Fruit fly (Drosophila melanogaster): ENCODE measurements around the gene Zasp67.

DNA sequence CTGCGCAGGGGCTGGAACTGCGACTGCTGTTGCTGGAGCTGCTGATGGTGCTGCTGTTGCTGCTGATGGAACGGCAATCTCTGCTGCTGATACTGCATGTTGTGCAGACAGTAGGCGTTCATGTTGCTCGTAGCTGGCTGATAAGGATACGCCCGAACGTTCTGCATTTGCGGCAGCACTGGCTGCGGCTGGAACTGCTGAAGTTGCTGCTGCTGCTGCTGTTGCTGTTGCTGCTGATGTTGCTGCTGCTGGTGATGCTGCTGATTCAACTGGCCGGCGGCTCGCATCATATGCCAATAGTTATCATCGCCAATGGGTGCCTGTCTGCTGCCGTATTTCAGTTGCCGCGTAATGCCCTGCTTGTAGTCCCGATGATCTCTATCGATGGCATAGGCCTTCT, 43.2 kb upstream of the Zasp67 start:
- TF ChIP-seq Eip93F (GFP tag; optimal IDR thresholded peaks at IDR 0.05) (no peak), CG16779 (tag; optimal IDR thresholded peaks at IDR 0.05) (no peak), CG4318 (GFP tag; optimal IDR thresholded peaks at IDR 0.05) (no peak), fd85E (GFP tag; optimal IDR thresholded peaks at IDR 0.05) (no peak), Lpt (GFP tag; optimal IDR thresholded peaks at IDR 0.05) (no peak), CG6163 (GFP tag; IDR thresholded peaks at IDR 0.05) (no peak), CG15336 (GFP tag; IDR thresholded peaks at IDR 0.05) (no peak), Sox14 (GFP tag; optimal IDR thresholded peaks at IDR 0.05) (no peak), CG6276 (GFP tag; optimal IDR thresholded peaks at IDR 0.05) (no peak), Met (GFP tag; optimal IDR thresholded peaks at IDR 0.05) (no peak), Hr4 (GFP tag; optimal IDR thresholded peaks at IDR 0.05) (no peak)
